Fruit fly (Drosophila melanogaster) whole organism, wandering third instar larva: ENCODE data around the gene Or85f.

Experiments used
- Abd-B ChIP-seq: fragments of >200 bp; optimal IDR thresholded peaks from 2 replicates; lab custom pipeline; 2017; ENCODE audit warnings: missing biosample characterization, missing genetic modification characterization
- br ChIP-seq: fragments of 200-800 bp; sonication (Bioruptor generic); optimal IDR thresholded peaks from 2 replicates; lab custom pipeline; 2016; ENCODE audit warnings: missing biosample characterization, missing genetic modification characterization
- fru ChIP-seq: fragments of 200-800 bp; sonication (Bioruptor generic); optimal IDR thresholded peaks from 3 replicates; lab custom pipeline; 2016; ENCODE audit warnings: missing biosample characterization, mild to moderate bottlenecking, missing genetic modification characterization
- h ChIP-seq: fragments of 200-800 bp; sonication (Bioruptor generic); optimal IDR thresholded peaks from 3 replicates; lab custom pipeline; 2016; ENCODE audit warnings: missing biosample characterization, mild to moderate bottlenecking, missing genetic modification characterization
- lola ChIP-seq: fragments of >200 bp; optimal IDR thresholded peaks from 2 replicates; lab custom pipeline; 2017; ENCODE audit warnings: missing biosample characterization, missing genetic modification characterization

dm6 chr3R:9410182-9410581 is 12.2 kb downstream of the Or85f start, which contains the start of gene betaTub85D:
- TF ChIP-seq br (GFP tag; lab: Kevin White, UChicago) (no peak), h (no peak), fru (no peak), lola (GFP tag; lab: Kevin White, UChicago) (no peak), Abd-B (GFP tag; lab: Kevin White, UChicago) (no peak)
